Fruit fly (Drosophila melanogaster) whole organism, prepupa: ENCODE data around the gene CG44094.

Experiments
- Blimp-1 ChIP-seq: fragments of 200-800 bp; sonication (Bioruptor generic); optimal IDR thresholded peaks from 3 replicates; lab custom pipeline; 2017; ENCODE audit warnings: missing biosample characterization, missing genetic modification characterization, mild to moderate bottlenecking, moderate library complexity, missing genetic modification reagents
- CG10631 ChIP-seq: fragments of 200-800 bp; sonication (Bioruptor generic); optimal IDR thresholded peaks from 2 replicates; lab custom pipeline; 2016; ENCODE audit warnings: missing biosample characterization, missing genetic modification characterization
- CG10669 ChIP-seq: fragments of 200-800 bp; sonication (Bioruptor generic); optimal IDR thresholded peaks from 3 replicates; lab custom pipeline; 2018; ENCODE audit warnings: missing biosample characterization, mild to moderate bottlenecking, missing genetic modification characterization, moderate library complexity
- CG11294 ChIP-seq: fragments of 200-800 bp; sonication (Bioruptor generic); IDR thresholded peaks from 2 replicates; pipeline ENCODE4 v1.3.6; 2022; ENCODE audit warnings: missing biosample characterization, missing genetic modification characterization
- CG11762 ChIP-seq: fragments of 200-800 bp; sonication (Bioruptor generic); optimal IDR thresholded peaks from 3 replicates; lab custom pipeline; 2016; ENCODE audit warnings: missing biosample characterization, missing genetic modification characterization; ENCODE audit not compliant: insufficient read depth
- CG11902 ChIP-seq: fragments of 200-800 bp; sonication (Bioruptor generic); optimal IDR thresholded peaks from 3 replicates; lab custom pipeline; 2016; ENCODE audit warnings: missing biosample characterization, missing genetic modification characterization
- CG15336 ChIP-seq: fragments of 200-800 bp; sonication (Bioruptor generic); IDR thresholded peaks from 2 replicates; pipeline ENCODE4 v1.3.6; 2022; ENCODE audit warnings: missing biosample characterization, missing genetic modification characterization
- CG1621 ChIP-seq: fragments of 200-800 bp; sonication (Bioruptor generic); optimal IDR thresholded peaks from 3 replicates; lab custom pipeline; 2018; ENCODE audit warnings: missing biosample characterization, mild to moderate bottlenecking, missing genetic modification characterization
- CG16779 ChIP-seq: fragments of 200-800 bp; sonication (Bioruptor generic); optimal IDR thresholded peaks from 3 replicates; lab custom pipeline; 2017; ENCODE audit warnings: missing biosample characterization, mild to moderate bottlenecking, missing genetic modification characterization
- CG31627 ChIP-seq: fragments of 200-800 bp; sonication (Bioruptor generic); optimal IDR thresholded peaks from 3 replicates; lab custom pipeline; 2016; ENCODE audit warnings: missing biosample characterization, missing genetic modification characterization
- CG32006 ChIP-seq: fragments of 200-800 bp; sonication (Bioruptor generic); optimal IDR thresholded peaks from 3 replicates; lab custom pipeline; 2017; ENCODE audit warnings: missing biosample characterization, mild to moderate bottlenecking, missing genetic modification characterization
- CG34406 ChIP-seq: fragments of 200-800 bp; sonication (Bioruptor generic); optimal IDR thresholded peaks from 3 replicates; lab custom pipeline; 2016; ENCODE audit warnings: missing biosample characterization, missing genetic modification characterization
- CG3919 ChIP-seq: fragments of 200-800 bp; sonication (Bioruptor generic); optimal IDR thresholded peaks from 3 replicates; lab custom pipeline; 2016; ENCODE audit warnings: missing biosample characterization, missing genetic modification characterization
- CG4318 ChIP-seq: fragments of 200-800 bp; sonication (Bioruptor generic); optimal IDR thresholded peaks from 3 replicates; lab custom pipeline; 2017; ENCODE audit warnings: missing biosample characterization, mild to moderate bottlenecking, missing genetic modification characterization
- CG6276 ChIP-seq: fragments of 200-800 bp; sonication (Bioruptor generic); optimal IDR thresholded peaks from 2 replicates; lab custom pipeline; 2017; ENCODE audit warnings: missing biosample characterization, mild to moderate bottlenecking, missing genetic modification characterization
- CG6792 ChIP-seq: fragments of 200-800 bp; sonication (Bioruptor generic); optimal IDR thresholded peaks from 3 replicates; lab custom pipeline; 2016; ENCODE audit warnings: missing biosample characterization, missing genetic modification characterization
- CG6808 ChIP-seq: fragments of 200-800 bp; sonication (Bioruptor generic); optimal IDR thresholded peaks from 3 replicates; lab custom pipeline; 2017; ENCODE audit warnings: missing biosample characterization, missing genetic modification characterization, mild to moderate bottlenecking, moderate library complexity, missing genetic modification reagents
- CG7368 ChIP-seq: fragments of 200-800 bp; sonication (Bioruptor generic); optimal IDR thresholded peaks from 3 replicates; lab custom pipeline; 2016; ENCODE audit warnings: missing biosample characterization, missing genetic modification characterization
- CG8119 ChIP-seq: fragments of 200-800 bp; sonication (Bioruptor generic); IDR thresholded peaks from 3 replicates; pipeline ENCODE4 v1.3.6; 2022; ENCODE audit warnings: missing biosample characterization, missing genetic modification characterization
- CG8319 ChIP-seq: fragments of 200-800 bp; sonication (Bioruptor generic); optimal IDR thresholded peaks from 3 replicates; lab custom pipeline; 2016; ENCODE audit warnings: missing biosample characterization, missing genetic modification characterization
- CG8632 ChIP-seq: fragments of 200-800 bp; sonication (Bioruptor generic); optimal IDR thresholded peaks from 3 replicates; lab custom pipeline; 2016; ENCODE audit warnings: missing biosample characterization, missing genetic modification characterization
- CG9139 ChIP-seq: fragments of 200-800 bp; sonication (Bioruptor generic); optimal IDR thresholded peaks from 3 replicates; lab custom pipeline; 2017; ENCODE audit warnings: missing biosample characterization, mild to moderate bottlenecking, missing genetic modification characterization
- Eip75B ChIP-seq: fragments of 200-800 bp; sonication (Bioruptor generic); optimal IDR thresholded peaks from 3 replicates; lab custom pipeline; 2016; ENCODE audit warnings: missing biosample characterization, missing genetic modification characterization
- Eip78C ChIP-seq: fragments of 200-800 bp; sonication (Bioruptor generic); peaks from one replicate; lab custom pipeline; 2016; ENCODE audit warnings: missing biosample characterization, missing genetic modification characterization
- Ets21C ChIP-seq: fragments of 200-800 bp; sonication (Bioruptor generic); optimal IDR thresholded peaks from 3 replicates; lab custom pipeline; 2016; ENCODE audit warnings: missing biosample characterization, missing genetic modification characterization
- Ets96B ChIP-seq: fragments of 200-800 bp; optimal IDR thresholded peaks from 2 replicates; lab custom pipeline; 2019; ENCODE audit warnings: missing biosample characterization, mild to moderate bottlenecking, missing genetic modification characterization, moderate library complexity
- Hr38 ChIP-seq: sonication (Bioruptor generic); optimal IDR thresholded peaks from 2 replicates; lab custom pipeline; 2016; ENCODE audit warnings: missing biosample characterization, missing genetic modification characterization
- Hr4 ChIP-seq: fragments of 200-800 bp; sonication (Bioruptor generic); optimal IDR thresholded peaks from 3 replicates; lab custom pipeline; 2016; ENCODE audit warnings: missing biosample characterization, missing genetic modification characterization
- OdsH ChIP-seq: fragments of 200-800 bp; sonication (Bioruptor generic); optimal IDR thresholded peaks from 3 replicates; lab custom pipeline; 2016; ENCODE audit warnings: missing biosample characterization, missing genetic modification characterization
- Smox ChIP-seq: fragments of 200-800 bp; sonication (Bioruptor generic); optimal IDR thresholded peaks from 3 replicates; lab custom pipeline; 2016; ENCODE audit warnings: missing biosample characterization, missing genetic modification characterization
- Sox102F ChIP-seq: fragments of 200-800 bp; sonication (Bioruptor generic); optimal IDR thresholded peaks from 2 replicates; lab custom pipeline; 2016; ENCODE audit warnings: missing biosample characterization, mild to moderate bottlenecking, missing genetic modification characterization
- Sox14 ChIP-seq: fragments of 200-800 bp; sonication (Bioruptor generic); optimal IDR thresholded peaks from 3 replicates; lab custom pipeline; 2016; ENCODE audit warnings: missing biosample characterization, missing genetic modification characterization
- Sox15 ChIP-seq: fragments of 200-800 bp; sonication (Bioruptor generic); optimal IDR thresholded peaks from 3 replicates; lab custom pipeline; 2016; ENCODE audit warnings: missing biosample characterization, missing genetic modification characterization
- achi ChIP-seq: fragments of 200-800 bp; sonication (Bioruptor generic); optimal IDR thresholded peaks from 3 replicates; lab custom pipeline; 2016; ENCODE audit warnings: missing biosample characterization, missing genetic modification characterization
- acj6 ChIP-seq: fragments of 200-800 bp; sonication (Bioruptor generic); optimal IDR thresholded peaks from 3 replicates; lab custom pipeline; 2016; ENCODE audit warnings: missing biosample characterization, missing genetic modification characterization
- cyc ChIP-seq: fragments of 200-800 bp; sonication (Bioruptor generic); optimal IDR thresholded peaks from 3 replicates; lab custom pipeline; 2016; ENCODE audit warnings: missing biosample characterization, missing genetic modification characterization
- dac ChIP-seq: fragments of 200-800 bp; sonication (Bioruptor generic); optimal IDR thresholded peaks from 2 replicates; lab custom pipeline; 2017; ENCODE audit warnings: missing biosample characterization, mild to moderate bottlenecking, missing genetic modification characterization
- esn ChIP-seq: fragments of 200-800 bp; sonication (Bioruptor generic); optimal IDR thresholded peaks from 2 replicates; lab custom pipeline; 2016; ENCODE audit warnings: missing biosample characterization, mild to moderate bottlenecking, missing genetic modification characterization, moderate library complexity
- fd59A ChIP-seq: fragments of 200-800 bp; sonication (Bioruptor generic); optimal IDR thresholded peaks from 2 replicates; lab custom pipeline; 2017; ENCODE audit warnings: missing biosample characterization, mild to moderate bottlenecking, missing genetic modification characterization, missing genetic modification reagents
- fkh ChIP-seq: fragments of 200-800 bp; sonication (Bioruptor generic); optimal IDR thresholded peaks from 3 replicates; lab custom pipeline; 2017; ENCODE audit warnings: missing biosample characterization, mild to moderate bottlenecking, missing genetic modification characterization, moderate library complexity
- lz ChIP-seq: fragments of 200-800 bp; sonication (Bioruptor generic); optimal IDR thresholded peaks from 3 replicates; lab custom pipeline; 2016; ENCODE audit warnings: missing biosample characterization, missing genetic modification characterization
- net ChIP-seq: fragments of 200-800 bp; sonication (Bioruptor generic); optimal IDR thresholded peaks from 3 replicates; lab custom pipeline; 2016; ENCODE audit warnings: missing biosample characterization, missing genetic modification characterization
- pdm3 ChIP-seq: fragments of 200-800 bp; sonication (Bioruptor generic); optimal IDR thresholded peaks from 3 replicates; lab custom pipeline; 2016; ENCODE audit warnings: missing biosample characterization, missing genetic modification characterization
- spab ChIP-seq: fragments of 200-800 bp; sonication (Bioruptor generic); optimal IDR thresholded peaks from 2 replicates; lab custom pipeline; 2017; ENCODE audit warnings: missing biosample characterization, mild to moderate bottlenecking, missing genetic modification characterization, missing genetic modification reagents
- ss ChIP-seq, 2 experiments: fragments of 200-800 bp; sonication (Bioruptor generic); optimal IDR thresholded peaks; 2 replicates in 1 of 2; 3 replicates in 1 of 2; lab custom pipeline; 2017 to 2018; ENCODE audit warnings: mild to moderate bottlenecking in 2 of 2, missing biosample characterization in 2 of 2, missing genetic modification characterization in 2 of 2, moderate library complexity in 1 of 2
- svp ChIP-seq: fragments of 200-800 bp; sonication (Bioruptor generic); peaks from one replicate; lab custom pipeline; 2016; ENCODE audit warnings: missing biosample characterization, missing genetic modification characterization
- topi ChIP-seq: fragments of 200-800 bp; sonication (Bioruptor generic); optimal IDR thresholded peaks from 3 replicates; lab custom pipeline; 2016; ENCODE audit warnings: missing biosample characterization, missing genetic modification characterization
- vri ChIP-seq: fragments of 200-800 bp; sonication (Bioruptor generic); optimal IDR thresholded peaks from 3 replicates; lab custom pipeline; 2016; ENCODE audit warnings: missing biosample characterization, mild to moderate bottlenecking, missing genetic modification characterization

CG44094 gene

dm6 chr3R:14622571-14622970 lies 46.2 kb upstream of the CG44094 start (continued):
- TF ChIP-seq topi: peak; percentile 5
- peak; percentile 16 for TF ChIP-seq CG10631
- TF ChIP-seq vri (GFP tag; lab: Kevin White, UChicago): no peak
- peak; percentile 1 for TF ChIP-seq fd59A (GFP tag; lab: Kevin White, UChicago)
- no peak for TF ChIP-seq CG11902 (GFP tag; lab: Kevin White, UChicago)
- TF ChIP-seq Sox15: no peak
- TF ChIP-seq CG8119 (GFP tag; lab: Robert Waterston, UW): no peak
- TF ChIP-seq Ets96B (tag; lab: Kevin White, UChicago): peak; percentile 41
- TF ChIP-seq Smox: no peak
- TF ChIP-seq Sox14 (GFP tag; lab: Kevin White, UChicago): no peak
- TF ChIP-seq svp: peak; percentile 53
- TF ChIP-seq CG32006 (GFP tag; lab: Kevin White, UChicago): no peak
- TF ChIP-seq Eip75B (GFP tag; lab: Kevin White, UChicago): peak; percentile 5
- no peak for TF ChIP-seq Hr38 (GFP tag; lab: Kevin White, UChicago)
- TF ChIP-seq CG11762 (GFP tag; lab: Kevin White, UChicago): no peak
- TF ChIP-seq CG15336: no peak
- no peak for TF ChIP-seq CG8319
- peak; percentile 19 for TF ChIP-seq spab
- TF ChIP-seq pdm3 (GFP tag; lab: Kevin White, UChicago): peak; percentile 17

dm6 chr3R:14608892-14609692 lies 32.7 kb upstream of the CG44094 start, which contains the start of gene CG14853:
Gene CG14853 (plus strand): TSS chr3R:14609642.
- TF ChIP-seq Blimp-1 (GFP tag; lab: Kevin White, UChicago): no peak
- TF ChIP-seq net (GFP tag; lab: Kevin White, UChicago): peak; percentile 65
- TF ChIP-seq CG6808: peak; percentile 9
- TF ChIP-seq Hr38 (GFP tag; lab: Kevin White, UChicago): no peak
- TF ChIP-seq acj6: peak; percentile 59
- TF ChIP-seq fkh: peak; percentile 63
- TF ChIP-seq CG6792 (GFP tag; lab: Kevin White, UChicago): peak; percentile 17
- peak; percentile 73 for TF ChIP-seq OdsH (GFP tag; lab: Kevin White, UChicago)
- peak; percentile 55 for TF ChIP-seq Hr4 (GFP tag; lab: Kevin White, UChicago)
- no peak for TF ChIP-seq CG1621
- no peak for TF ChIP-seq Ets21C (GFP tag; lab: Kevin White, UChicago)
- TF ChIP-seq CG11762 (GFP tag; lab: Kevin White, UChicago): no peak
- TF ChIP-seq dac: no peak
- peak; percentile 21 for TF ChIP-seq CG3919
- TF ChIP-seq CG6276: peak; percentile 31
- no peak for TF ChIP-seq topi
- peak; percentile 3 for TF ChIP-seq CG16779 (tag; lab: Kevin White, UChicago)
- peak; percentile 39 for TF ChIP-seq Smox
- TF ChIP-seq CG7368 (GFP tag; lab: Kevin White, UChicago): no peak
- peak; percentile 19 for TF ChIP-seq Sox102F (GFP tag; lab: Kevin White, UChicago)
- TF ChIP-seq CG10669 (GFP tag; lab: Kevin White, UChicago): peak; percentile 3
- peak; percentile 71 for TF ChIP-seq achi (GFP tag; lab: Kevin White, UChicago)
- peak; percentile 46 for TF ChIP-seq Sox15
- peak; percentile 67 for TF ChIP-seq Ets96B (tag; lab: Kevin White, UChicago)
- no peak for TF ChIP-seq cyc (GFP tag; lab: Kevin White, UChicago)
- peak; percentile 16 for TF ChIP-seq CG31627 (GFP tag; lab: Kevin White, UChicago)
- TF ChIP-seq CG34406: peak; percentile 68
- peak; percentile 74 for TF ChIP-seq CG15336
- TF ChIP-seq esn: peak; percentile 51
- peak; percentile 48 for TF ChIP-seq CG9139
- TF ChIP-seq spab: no peak
- peak in 1 of 2 experiments; percentile 60 for TF ChIP-seq ss (GFP tag; optimal IDR thresholded peaks at IDR 0.05; lab: Kevin White, UChicago)
- peak; percentile 39 for TF ChIP-seq CG10631
- peak; percentile 79 for TF ChIP-seq Eip78C
- TF ChIP-seq CG8632: peak; percentile 47
- TF ChIP-seq pdm3 (GFP tag; lab: Kevin White, UChicago): peak; percentile 33
- TF ChIP-seq CG4318 (GFP tag; lab: Kevin White, UChicago): peak; percentile 37
- no peak for TF ChIP-seq lz (GFP tag; lab: Kevin White, UChicago)
- TF ChIP-seq CG11294 (GFP tag; lab: Robert Waterston, UW): peak; percentile 35; the same call in 1 of the 2 replicates
